Fruit fly (Drosophila melanogaster): ENCODE data around the gene CG14857.

Gene CG14857

dm6 chr3R:14754806-14755488 lies 46.6 kb upstream of the CG14857 start (continued):
- TF ChIP-seq her (GFP tag; optimal IDR thresholded peaks at IDR 0.05), result no peak
- TF ChIP-seq Antp (GFP tag; optimal IDR thresholded peaks at IDR 0.05), result no peak
- TF ChIP-seq CG10209 (GFP tag; optimal IDR thresholded peaks at IDR 0.05), result peak; percentile 13
- no peak for TF ChIP-seq CG9727 (GFP tag; optimal IDR thresholded peaks at IDR 0.05)
- TF ChIP-seq zfh2 (GFP tag; optimal IDR thresholded peaks at IDR 0.05), result no peak
- no peak for TF ChIP-seq Optix (GFP tag; IDR thresholded peaks at IDR 0.05)
- TF ChIP-seq CG2889 (GFP tag; IDR thresholded peaks at IDR 0.05), result 0 out of 3 replicates have a peak, but pooled peaks have one; percentile 32
- no peak for TF ChIP-seq nerfin-2 (GFP tag; IDR thresholded peaks at IDR 0.05; ENCODE audit: partially characterized antibody)
- TF ChIP-seq Ptx1 (GFP tag; IDR thresholded peaks at IDR 0.05), result peak; percentile 67
- no peak for TF ChIP-seq CG4820 (GFP tag; optimal IDR thresholded peaks at IDR 0.05)
- TF ChIP-seq CG4730 (GFP tag; IDR thresholded peaks at IDR 0.05), result 0 out of 2 replicates have a peak, but pooled peaks have one; percentile 22
- TF ChIP-seq CG43689 (GFP tag; IDR thresholded peaks at IDR 0.05), result no peak
- no peak for TF ChIP-seq sug (tag; optimal IDR thresholded peaks at IDR 0.05)
- TF ChIP-seq gfzf (GFP tag; optimal IDR thresholded peaks at IDR 0.05), result no peak
- TF ChIP-seq wek (GFP tag; optimal IDR thresholded peaks at IDR 0.05), result no peak
- no peak for TF ChIP-seq ara (GFP tag; IDR thresholded peaks at IDR 0.05)
- no peak for TF ChIP-seq sima (GFP tag; optimal IDR thresholded peaks at IDR 0.05)
- no peak for TF ChIP-seq hth (optimal IDR thresholded peaks at IDR 0.05)
- no peak for TF ChIP-seq CG8281 (tag; optimal IDR thresholded peaks at IDR 0.05)
- TF ChIP-seq CG11247 (GFP tag; IDR thresholded peaks at IDR 0.05), result no peak
- 0 out of 3 replicates have a peak, but pooled peaks have one; percentile 51 for TF ChIP-seq H15 (GFP tag; IDR thresholded peaks at IDR 0.05)
- peak; percentile 47 for TF ChIP-seq Sox102F (GFP tag; optimal IDR thresholded peaks at IDR 0.05)
- no peak for TF ChIP-seq crol (GFP tag; IDR thresholded peaks at IDR 0.05)
- peak; percentile 3 for TF ChIP-seq CG8388 (GFP tag; optimal IDR thresholded peaks at IDR 0.05)
- TF ChIP-seq hkb (optimal IDR thresholded peaks at IDR 0.05), result no peak
- peak; percentile 66 for TF ChIP-seq hkb (GFP tag; IDR thresholded peaks at IDR 0.05)
- peak; percentile 57; the same call in 1 of the 2 replicates for TF ChIP-seq CG32532 (GFP tag; IDR thresholded peaks at IDR 0.05)
- TF ChIP-seq HmgD (GFP tag; optimal IDR thresholded peaks at IDR 0.05), result no peak
- no peak for TF ChIP-seq ERR (GFP tag; optimal IDR thresholded peaks at IDR 0.05)
- peak; percentile 6 for TF ChIP-seq Oli (tag; optimal IDR thresholded peaks at IDR 0.05)
- no peak for TF ChIP-seq tna (GFP tag; IDR thresholded peaks at IDR 0.05; ENCODE audit: partially characterized antibody)
- TF ChIP-seq D19B (GFP tag; optimal IDR thresholded peaks at IDR 0.05), result peak; percentile 88
- peak; percentile 45; the same call in 1 of the 2 replicates for TF ChIP-seq HLH3B (GFP tag; IDR thresholded peaks at IDR 0.05)
- no peak for TF ChIP-seq Sry-β (GFP tag; optimal IDR thresholded peaks at IDR 0.05)
- TF ChIP-seq CG42726 (GFP tag; IDR thresholded peaks at IDR 0.05; ENCODE audit: partially characterized antibody), result no peak
- no peak for TF ChIP-seq CG12659 (GFP tag; optimal IDR thresholded peaks at IDR 0.05)
- no peak for TF ChIP-seq chn (GFP tag; optimal IDR thresholded peaks at IDR 0.05)
- TF ChIP-seq otp (GFP tag; IDR thresholded peaks at IDR 0.05), result no peak
- TF ChIP-seq slbo (GFP tag; IDR thresholded peaks at IDR 0.05), result peak; percentile 70
- TF ChIP-seq Abd-B (GFP tag; optimal IDR thresholded peaks at IDR 0.05), result no peak
- TF ChIP-seq ind (GFP tag; optimal IDR thresholded peaks at IDR 0.05), result peak; percentile 54
- no peak for TF ChIP-seq CG7372 (GFP tag; IDR thresholded peaks at IDR 0.05)
- TF ChIP-seq en (GFP tag; optimal IDR thresholded peaks at IDR 0.05), result no peak
- TF ChIP-seq vfl (GFP tag; optimal IDR thresholded peaks at IDR 0.05), result no peak
- TF ChIP-seq ato (GFP tag; IDR thresholded peaks at IDR 0.05; ENCODE audit: partially characterized antibody), result no peak
- TF ChIP-seq CG17361 (GFP tag; IDR thresholded peaks at IDR 0.05), result 0 out of 3 replicates have a peak, but pooled peaks have one; percentile 41
- TF ChIP-seq CG3065 (GFP tag; optimal IDR thresholded peaks at IDR 0.05), result no peak
- TF ChIP-seq BEAF-32 (GFP tag; optimal IDR thresholded peaks at IDR 0.05), result no peak
- no peak for TF ChIP-seq dimm (GFP tag; IDR thresholded peaks at IDR 0.05)
- TF ChIP-seq Aef1 (GFP tag; IDR thresholded peaks at IDR 0.05), result peak; percentile 55; the same call in 2 of the 3 replicates
- peak; percentile 70 for TF ChIP-seq CG11504 (tag; optimal IDR thresholded peaks at IDR 0.05)

All from whole organism, embryonic.